Worm (Caenorhabditis elegans): ENCODE data around the gene math-26.

DNA sequence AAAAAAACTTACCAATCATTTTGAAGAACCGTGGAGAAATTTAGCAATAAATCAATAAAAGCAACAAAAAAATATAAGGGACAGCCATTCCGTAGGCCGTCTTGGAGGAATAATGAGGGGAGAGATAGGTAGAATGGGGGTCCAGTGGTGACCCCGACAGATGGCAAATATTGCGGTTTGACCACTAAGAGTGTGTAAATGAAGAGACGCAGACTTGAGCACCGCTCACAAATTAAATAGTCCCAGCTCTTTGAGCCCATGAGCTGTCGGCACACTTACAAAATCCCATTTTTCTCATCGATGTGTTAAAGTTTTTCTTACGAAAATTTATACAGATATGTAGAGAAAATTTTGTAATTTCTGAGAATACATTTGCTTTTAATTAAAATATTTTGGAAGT is 49.3 kb downstream of the math-26 start, which contains the start of gene fbxa-3:
- TF ChIP-seq ztf-11 (tag; optimal IDR thresholded peaks at IDR 0.05) (no peak), nhr-25 (tag; optimal IDR thresholded peaks at IDR 0.05) (no peak), egl-27 (tag; optimal IDR thresholded peaks at IDR 0.05) (no peak), lin-13 (GFP tag; optimal IDR thresholded peaks at IDR 0.05) (no peak), nhr-21 (tag; optimal IDR thresholded peaks at IDR 0.05) (no peak), skn-1 (tag; optimal IDR thresholded peaks at IDR 0.05) (no peak), zag-1 (tag; optimal IDR thresholded peaks at IDR 0.05) (no peak), nhr-6 (tag; optimal IDR thresholded peaks at IDR 0.05) (no peak), unc-62 (GFP tag; optimal IDR thresholded peaks at IDR 0.05) (no peak), fos-1 (tag; optimal IDR thresholded peaks at IDR 0.05) (no peak), Y55F3AM.14 (GFP tag; optimal IDR thresholded peaks at IDR 0.05) (no peak), ztf-4 (tag; optimal IDR thresholded peaks at IDR 0.05) (no peak)
